Fruit fly (Drosophila melanogaster): ENCODE measurements around the gene ca.
A peak's percentile ranks its signal among the peaks of the same experiment; 100 is the strongest.

DNA sequence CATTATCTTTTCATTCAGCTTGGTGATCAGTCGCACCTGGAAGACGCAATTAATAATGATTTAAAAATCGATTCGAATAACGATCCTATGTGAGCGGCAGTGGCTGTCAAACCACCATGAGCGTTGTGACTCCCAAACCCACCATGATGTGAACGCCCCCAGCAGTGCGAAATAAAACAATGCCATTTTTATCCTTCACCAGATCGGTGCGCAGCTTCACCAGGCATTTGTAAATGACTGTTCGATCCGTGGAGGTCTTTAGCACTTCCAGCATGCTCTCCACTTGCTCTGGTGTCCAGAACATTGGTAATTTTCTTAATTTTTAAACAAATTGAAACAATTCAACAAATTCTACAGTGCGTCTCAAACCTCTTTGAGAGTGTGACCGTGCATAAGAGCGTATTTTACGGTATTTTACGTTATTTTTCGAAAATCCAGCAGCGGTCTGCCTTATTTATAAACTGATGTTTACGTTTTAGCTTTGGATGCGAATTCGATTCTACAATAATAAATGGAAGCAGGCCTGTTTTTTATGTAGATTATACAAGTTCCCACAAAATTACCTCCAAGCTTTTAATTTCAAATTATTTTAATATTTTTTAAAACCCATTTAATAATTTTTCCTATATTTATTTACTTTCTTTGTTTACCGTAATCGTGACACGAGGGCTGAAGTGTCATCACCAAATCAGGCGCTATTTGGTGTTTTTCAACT lies 7.5 kb upstream of the ca start, which contains the start of the genes Rnb and Drice:
- TF ChIP-seq CTCF (optimal IDR thresholded peaks at IDR 0.05) (peak; percentile 16 to 25), CG8478 (optimal IDR thresholded peaks at IDR 0.05) (no peak)

Measured in S2 (cell line).